Worm (Caenorhabditis elegans) whole organism, L2 larva: ENCODE data around the gene C09F9.2.

Experiments
- C34F6.9 ChIP-seq: fragments of 150-350 bp; optimal IDR thresholded peaks from 2 replicates; lab custom pipeline; 2014; ENCODE audit warnings: missing biosample characterization, missing genetic modification characterization
- R02D3.7 ChIP-seq: fragments of 150-350 bp; optimal IDR thresholded peaks from 2 replicates; lab custom pipeline; 2014; ENCODE audit warnings: missing biosample characterization, missing genetic modification characterization
- alr-1 ChIP-seq: fragments of 150-350 bp; optimal IDR thresholded peaks from 2 replicates; lab custom pipeline; 2014; ENCODE audit warnings: missing biosample characterization, missing genetic modification characterization
- blmp-1 ChIP-seq: sonication (generic microtip); optimal IDR thresholded peaks from 2 replicates; lab custom pipeline; 2017; ENCODE audit warnings: missing genetic modification characterization, mild to moderate bottlenecking, missing compliant biosample characterization, antibody characterized with exemption, moderate library complexity; ENCODE audit not compliant: insufficient read depth
- ceh-16 ChIP-seq: fragments of 150-350 bp; optimal IDR thresholded peaks from 2 replicates; lab custom pipeline; 2014; ENCODE audit warnings: missing biosample characterization, missing genetic modification characterization
- ceh-82 ChIP-seq: fragments of 150-350 bp; optimal IDR thresholded peaks from 2 replicates; lab custom pipeline; 2014; ENCODE audit warnings: missing biosample characterization, missing genetic modification characterization
- dmd-4 ChIP-seq: sonication (generic microtip); optimal IDR thresholded peaks from 2 replicates; lab custom pipeline; 2017; ENCODE audit warnings: missing biosample characterization, missing genetic modification characterization
- egl-27 ChIP-seq: sonication (generic microtip); optimal IDR thresholded peaks from 3 replicates; lab custom pipeline; 2017; ENCODE audit warnings: missing biosample characterization, missing genetic modification reagents, missing genetic modification characterization
- elt-1 ChIP-seq: fragments of 150-350 bp; optimal IDR thresholded peaks from 2 replicates; lab custom pipeline; 2014; ENCODE audit warnings: missing biosample characterization, missing genetic modification characterization
- elt-3 ChIP-seq: sonication (generic microtip); optimal IDR thresholded peaks from 2 replicates; lab custom pipeline; 2017; ENCODE audit warnings: missing biosample characterization, missing genetic modification characterization
- gmeb-1 ChIP-seq: fragments of 150-350 bp; optimal IDR thresholded peaks from 2 replicates; lab custom pipeline; 2014; ENCODE audit warnings: missing biosample characterization, missing genetic modification characterization
- mab-5 ChIP-seq: fragments of 150-350 bp; optimal IDR thresholded peaks from 2 replicates; lab custom pipeline; 2014; ENCODE audit warnings: missing biosample characterization, missing genetic modification characterization
- nhr-11 ChIP-seq: fragments of 150-350 bp; optimal IDR thresholded peaks from 2 replicates; lab custom pipeline; 2014; ENCODE audit warnings: missing biosample characterization, missing genetic modification characterization
- nhr-12 ChIP-seq: fragments of 150-350 bp; optimal IDR thresholded peaks from 2 replicates; lab custom pipeline; 2014; ENCODE audit warnings: missing biosample characterization, missing genetic modification characterization
- nhr-129 ChIP-seq: fragments of 150-350 bp; optimal IDR thresholded peaks from 2 replicates; lab custom pipeline; 2014; ENCODE audit warnings: missing biosample characterization, missing genetic modification characterization
- nhr-21 ChIP-seq: fragments of 150-350 bp; optimal IDR thresholded peaks from 2 replicates; lab custom pipeline; 2014; ENCODE audit warnings: missing biosample characterization, missing genetic modification characterization
- nhr-25 ChIP-seq: fragments of 150-350 bp; sonication (generic microtip); optimal IDR thresholded peaks from 3 replicates; lab custom pipeline; 2014; ENCODE audit warnings: missing biosample characterization, missing genetic modification characterization
- nhr-6 ChIP-seq: fragments of 150-350 bp; optimal IDR thresholded peaks from 2 replicates; lab custom pipeline; 2014; ENCODE audit warnings: missing biosample characterization, missing genetic modification characterization
- nhr-77 ChIP-seq: fragments of 150-350 bp; optimal IDR thresholded peaks from 2 replicates; lab custom pipeline; 2014; ENCODE audit warnings: missing biosample characterization, missing genetic modification characterization
- peb-1 ChIP-seq: fragments of 150-350 bp; optimal IDR thresholded peaks from 2 replicates; lab custom pipeline; 2014; ENCODE audit warnings: missing biosample characterization, missing genetic modification characterization
- sem-4 ChIP-seq: fragments of 150-350 bp; optimal IDR thresholded peaks from 2 replicates; lab custom pipeline; 2014; ENCODE audit warnings: missing biosample characterization, missing genetic modification reagents, missing genetic modification characterization
- skn-1 ChIP-seq: sonication (generic microtip); optimal IDR thresholded peaks from 2 replicates; lab custom pipeline; 2017; ENCODE audit warnings: missing biosample characterization, missing genetic modification characterization
- sma-3 ChIP-seq: sonication (generic microtip); optimal IDR thresholded peaks from 2 replicates; lab custom pipeline; 2016; ENCODE audit warnings: missing genetic modification reagents, missing genetic modification characterization, missing compliant biosample characterization
- sma-9 ChIP-seq, 2 experiments: fragments of 150-350 bp in 1 of 2; sonication (generic microtip) in 1 of 2; optimal IDR thresholded peaks; 2 replicates each; lab custom pipeline; 2014 to 2016; ENCODE audit warnings: missing genetic modification characterization in 2 of 2, mild to moderate bottlenecking in 1 of 2, missing biosample characterization in 1 of 2, missing compliant biosample characterization in 1 of 2, missing genetic modification reagents in 1 of 2, moderate library complexity in 1 of 2
- snpc-4 ChIP-seq: fragments of 150-350 bp; optimal IDR thresholded peaks from 2 replicates; lab custom pipeline; 2014; ENCODE audit warnings: missing biosample characterization, missing genetic modification characterization
- zag-1 ChIP-seq: fragments of 150-350 bp; optimal IDR thresholded peaks from 2 replicates; lab custom pipeline; 2014; ENCODE audit warnings: missing biosample characterization, missing genetic modification characterization
- ztf-1 ChIP-seq: fragments of 200-800 bp; sonication (Bioruptor generic); conservative IDR thresholded peaks from 2 replicates; pipeline ENCODE4 v1.3.6; 2022; ENCODE audit warnings: missing genetic modification characterization, missing compliant biosample characterization
- ztf-4 ChIP-seq: fragments of 150-350 bp; optimal IDR thresholded peaks from 2 replicates; lab custom pipeline; 2014; ENCODE audit warnings: missing biosample characterization, missing genetic modification characterization

Gene C09F9.2

DNA sequence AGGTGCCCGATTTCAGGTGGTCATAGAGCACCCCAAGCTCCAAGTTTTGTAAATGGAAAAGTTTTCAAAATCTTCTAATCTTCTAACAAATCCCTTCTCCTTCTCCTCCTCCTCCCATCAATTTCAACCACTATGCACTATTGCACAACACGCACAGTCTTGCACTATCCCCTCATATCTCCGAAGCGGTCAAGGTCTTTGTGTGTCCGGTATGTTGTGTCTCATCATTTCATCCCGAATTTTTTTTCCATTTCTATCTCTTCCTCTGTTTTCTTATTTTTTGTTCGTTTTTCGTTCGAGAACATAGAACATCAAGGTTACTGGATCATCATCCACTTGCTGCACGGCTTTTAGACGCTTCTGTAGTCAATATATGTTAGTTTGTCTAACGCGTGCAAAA is 1.1 kb upstream of the C09F9.2 start:
- TF ChIP-seq nhr-21 (tag; lab: Kevin White, UChicago) (peak; percentile 30), ceh-16 (peak; percentile 22), sem-4 (tag; lab: Kevin White, UChicago) (no peak)

DNA sequence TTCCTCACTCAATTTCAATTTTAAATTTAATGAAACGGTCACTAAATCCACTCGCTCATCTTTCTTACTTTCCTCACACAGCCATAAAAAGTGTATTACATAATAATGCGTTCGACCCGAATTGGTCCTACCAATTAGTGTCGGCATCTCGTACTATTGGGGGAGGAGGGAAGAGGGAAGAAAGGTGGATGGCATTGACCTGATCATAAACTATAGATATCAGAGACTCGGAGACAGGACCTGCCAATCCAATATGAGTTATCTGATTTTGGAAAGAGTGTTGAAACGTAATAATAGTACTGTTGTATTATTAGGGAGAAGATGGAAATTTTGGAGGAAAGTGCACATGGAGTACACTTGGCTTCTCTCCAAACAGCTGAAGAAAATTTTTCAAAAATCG is 641 bp downstream of the C09F9.2 start:
- TF ChIP-seq skn-1: no peak
- TF ChIP-seq zag-1 (tag; lab: Kevin White, UChicago): no peak
- no peak for TF ChIP-seq nhr-129 (tag; lab: Kevin White, UChicago)
- no peak for TF ChIP-seq ceh-82 (tag; lab: Kevin White, UChicago)
- TF ChIP-seq ztf-1: no peak
- peak; percentile 15 for TF ChIP-seq ceh-16
- TF ChIP-seq, all 48 proteins: peak for 1

DNA sequence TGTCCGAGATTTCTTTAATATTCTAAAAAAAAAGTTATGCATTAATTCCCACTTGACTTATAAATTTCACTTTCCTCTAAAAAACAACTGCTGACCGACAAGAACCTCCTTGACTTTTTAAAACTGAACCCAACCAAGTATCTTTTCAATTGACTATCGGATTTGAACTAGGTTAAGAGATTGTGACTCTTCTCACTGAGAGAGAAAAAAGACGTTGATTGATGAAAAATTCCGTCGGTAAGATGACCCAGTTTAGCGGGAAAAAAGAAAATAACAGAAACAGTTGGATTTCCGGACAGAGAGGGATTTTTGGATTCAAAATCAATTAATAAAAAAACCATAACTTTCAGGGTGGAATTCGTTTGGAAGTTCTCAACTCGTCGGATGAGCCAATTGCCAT is 1.2 kb downstream of the C09F9.2 start:
- TF ChIP-seq nhr-77 (no peak), peb-1 (no peak), nhr-25 (tag; lab: Kevin White, UChicago) (no peak), ceh-16 (no peak), egl-27 (tag; lab: Kevin White, UChicago) (no peak), mab-5 (tag; lab: Kevin White, UChicago) (no peak), elt-3 (tag; lab: Kevin White, UChicago) (no peak), sma-9 (GFP tag; optimal IDR thresholded peaks at IDR 0.05; lab: Kevin White, UChicago) (no peak), sma-9 (tag; optimal IDR thresholded peaks at IDR 0.05; lab: Kevin White, UChicago) (no peak)

DNA sequence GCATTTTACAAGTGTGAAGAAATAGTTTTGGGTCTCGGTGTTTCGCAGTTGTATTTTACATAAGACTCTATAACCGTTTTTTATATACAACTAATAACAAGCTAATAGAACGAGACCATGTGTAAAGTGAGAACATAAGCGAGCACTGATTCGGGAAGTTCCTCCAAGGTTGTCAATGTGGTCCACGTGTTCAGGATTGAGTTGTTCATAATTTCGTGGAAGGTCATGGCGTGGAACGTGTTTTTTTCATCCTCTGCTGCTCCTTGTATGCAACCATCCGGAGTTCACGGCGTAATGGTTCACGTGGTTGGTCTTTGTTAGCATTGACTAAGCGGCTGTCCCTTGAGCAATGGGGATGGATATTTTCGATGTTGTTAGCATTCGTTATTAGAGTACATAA is 22.8 kb downstream of the C09F9.2 start:
- TF ChIP-seq alr-1 (tag; lab: Kevin White, UChicago) (no peak), C34F6.9 (no peak), blmp-1 (tag; lab: Kevin White, UChicago) (no peak)

DNA sequence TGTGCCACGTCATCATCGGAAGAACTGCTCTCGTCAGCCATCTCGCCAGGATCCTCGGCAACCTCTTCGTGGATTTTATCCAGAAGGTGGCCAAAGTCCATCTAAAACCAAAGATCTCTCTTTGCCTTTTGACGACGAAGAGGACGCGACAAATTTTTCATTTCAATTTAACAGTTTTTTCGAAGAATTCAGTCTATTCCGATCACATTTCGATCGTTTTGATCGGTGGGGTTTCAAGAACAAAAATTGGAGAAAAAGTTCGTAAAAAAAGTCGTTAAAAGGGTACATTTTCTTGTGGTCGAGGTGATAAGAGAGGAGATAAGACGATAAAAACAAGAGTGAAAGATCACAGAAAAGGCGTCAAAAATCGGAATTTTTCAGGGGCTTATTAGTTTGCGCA is 28.1 kb downstream of the C09F9.2 start, which contains the start of gene glna-1:
TSS of gene glna-1 (minus strand) at position 101 of the 400 bp plus-strand sequence.
- TF ChIP-seq egl-27 (tag; lab: Kevin White, UChicago) (no peak), dmd-4 (no peak), gmeb-1 (no peak), nhr-25 (tag; lab: Kevin White, UChicago) (no peak)

DNA sequence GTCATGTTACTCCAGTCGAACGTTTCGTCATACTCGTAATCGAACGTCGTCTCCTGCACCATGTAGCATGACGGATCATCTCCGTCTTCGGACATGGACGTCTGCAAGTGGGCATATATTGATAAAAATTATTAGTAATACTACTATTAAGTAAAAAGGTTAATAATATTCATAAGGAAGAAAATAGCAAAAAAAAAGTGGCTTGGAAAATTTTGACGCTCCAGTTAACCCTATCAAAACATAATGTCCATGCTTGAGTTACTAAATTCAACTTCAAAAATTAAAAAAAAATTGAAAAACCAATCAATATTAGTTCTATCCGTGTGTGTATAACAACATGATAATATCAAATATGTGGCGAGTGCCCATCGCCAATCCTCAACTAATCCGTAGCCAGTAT is 33.8 kb downstream of the C09F9.2 start, which contains the start of gene npr-34:
TSS of gene npr-34 (minus strand) at position 101 of the 400 bp plus-strand sequence.
- TF ChIP-seq nhr-6 (no peak), gmeb-1 (no peak), nhr-12 (tag; lab: Kevin White, UChicago) (no peak), zag-1 (tag; lab: Kevin White, UChicago) (no peak), R02D3.7 (tag; lab: Kevin White, UChicago) (no peak), skn-1 (no peak), sem-4 (tag; lab: Kevin White, UChicago) (no peak), elt-1 (tag; lab: Kevin White, UChicago) (no peak), ztf-4 (tag; lab: Kevin White, UChicago) (no peak), elt-3 (tag; lab: Kevin White, UChicago) (no peak), sma-3 (GFP tag; lab: Kevin White, UChicago) (no peak), snpc-4 (tag; lab: Kevin White, UChicago) (no peak), mab-5 (tag; lab: Kevin White, UChicago) (no peak), alr-1 (tag; lab: Kevin White, UChicago) (no peak)
- TF ChIP-seq, all 48 proteins: peak for 0

DNA sequence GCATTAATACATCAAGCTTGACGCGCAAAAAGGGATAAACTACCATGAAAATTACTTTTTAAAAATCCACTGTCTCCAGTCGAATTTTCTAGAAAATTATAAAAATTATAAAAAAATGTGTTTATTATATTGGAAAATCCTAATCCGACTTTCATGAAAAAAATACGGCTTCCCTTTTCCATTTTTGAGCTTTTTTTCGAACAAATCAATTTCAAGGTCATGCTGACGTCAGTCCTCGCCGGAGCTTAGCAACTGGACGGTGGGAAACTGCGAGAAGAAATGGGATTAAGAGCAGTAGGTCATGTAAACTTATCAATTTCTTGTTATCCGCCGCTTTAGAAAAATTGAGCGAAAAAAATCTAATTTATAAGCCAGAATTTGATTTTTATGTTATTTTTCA is 39.8 kb downstream of the C09F9.2 start:
- TF ChIP-seq ceh-82 (tag; lab: Kevin White, UChicago) (no peak), nhr-11 (no peak), skn-1 (no peak)
